Fruit fly (Drosophila melanogaster) whole organism, wandering third instar larva: ENCODE measurements around the gene CG6565.

ENCODE experiments used
- CG32264 ChIP-seq: fragments of 200-800 bp; sonication (Bioruptor generic); optimal IDR thresholded peaks from 2 replicates; lab custom pipeline; 2016; ENCODE audit warnings: missing biosample characterization, missing genetic modification characterization
- pan ChIP-seq: fragments of >200 bp; optimal IDR thresholded peaks from 2 replicates; lab custom pipeline; 2017

dm6 chr2L:13387255-13387654, 13.4 kb downstream of the CG6565 start, which contains the start of the genes Ing5 and CG7099:
- TF ChIP-seq CG32264 (GFP tag; lab: Kevin White, UChicago) (peak; percentile 63), pan (lab: Kevin White, UChicago) (no peak)
